Fruit fly (Drosophila melanogaster) Kc167 (cell line): Measurements from ENCODE around the gene Idh3b.

ENCODE experiments used
- h ChIP-seq: fragments of >200 bp; optimal IDR thresholded peaks from 3 replicates; lab custom pipeline; 2018; ENCODE audit warnings: missing external identifiers
- psq ChIP-seq: fragments of >200 bp; optimal IDR thresholded peaks from 2 replicates; lab custom pipeline; 2017; ENCODE audit warnings: missing external identifiers

- TF ChIP-seq psq (lab: Kevin White, UChicago) = no peak
- TF ChIP-seq h (lab: Kevin White, UChicago) = no peak
Observed at dm6 chr3R:21976355-21976858, 42.8 kb downstream of the Idh3b start.
